Worm (Caenorhabditis elegans) whole organism, L1 larva: ENCODE data around the gene Y67A10A.7.

Experiments
- nhr-76 ChIP-seq: sonication (generic microtip); optimal IDR thresholded peaks from 2 replicates; lab custom pipeline; 2017; ENCODE audit warnings: missing biosample characterization, missing genetic modification characterization
- sox-4 ChIP-seq: sonication (generic microtip); optimal IDR thresholded peaks from 2 replicates; lab custom pipeline; 2016; ENCODE audit warnings: missing genetic modification characterization, missing compliant biosample characterization

ce11 chrIV:14350651-14351050 is 23.3 kb upstream of the Y67A10A.7 start, which contains the start of gene oac-56:
- TF ChIP-seq nhr-76 (no peak), sox-4 (tag; lab: Kevin White, UChicago) (no peak)
